ENCODE assay signal across 1 fruit fly cellular context in genomic region chrX:7651657-7652056, dm6.
TF ChIP-seq lines count a peak whose summit lies in the region.

No protein-coding gene starts in this region.

TF ChIP-seq in whole organism, embryonic, 481 proteins besides CTCF, POLR2A, EP300 and RAD21 (continued from another document and continues in another):
- TF ChIP-seq CG2202 (tag; optimal IDR thresholded peaks at IDR 0.05; lab: Kevin White, UChicago) (peak; percentile 18), Nf-YA (GFP tag; IDR thresholded peaks at IDR 0.05; lab: Robert Waterston, UW) (peak; percentile 52; the same call in 1 of the 2 replicates), emc (GFP tag; optimal IDR thresholded peaks at IDR 0.05; lab: Kevin White, UChicago) (no peak), Neu2 (GFP tag; optimal IDR thresholded peaks at IDR 0.05; lab: Kevin White, UChicago; ENCODE audit: borderline replicate concordance) (no peak), CG33557 (GFP tag; optimal IDR thresholded peaks at IDR 0.05; lab: Kevin White, UChicago) (peak; percentile 38), CG15601 (tag; optimal IDR thresholded peaks at IDR 0.05; lab: Kevin White, UChicago) (peak; percentile 32), Meics (GFP tag; optimal IDR thresholded peaks at IDR 0.05; lab: Kevin White, UChicago) (peak; percentile 66), mirr (GFP tag; optimal IDR thresholded peaks at IDR 0.05; lab: Kevin White, UChicago) (no peak), CG9932 (GFP tag; IDR thresholded peaks at IDR 0.05; lab: Robert Waterston, UW) (peak; percentile 72), CG31224 (GFP tag; IDR thresholded peaks at IDR 0.05; lab: Robert Waterston, UW) (peak; percentile 53; the same call in 1 of the 2 replicates), CG6791 (GFP tag; IDR thresholded peaks at IDR 0.05; lab: Robert Waterston, UW; ENCODE audit: partially characterized antibody) (no peak), CG4854 (GFP tag; optimal IDR thresholded peaks at IDR 0.05; lab: Kevin White, UChicago) (peak; percentile 3), Nf-YB (GFP tag; optimal IDR thresholded peaks at IDR 0.05; lab: Kevin White, UChicago) (peak; percentile 90), CG2889 (GFP tag; IDR thresholded peaks at IDR 0.05; lab: Robert Waterston, UW) (peak; percentile 65; the same call in 1 of the 3 replicates), CG9609 (GFP tag; optimal IDR thresholded peaks at IDR 0.05; lab: Kevin White, UChicago) (peak; percentile 61), pros (GFP tag; optimal IDR thresholded peaks at IDR 0.05; lab: Kevin White, UChicago) (no peak), CG32772 (GFP tag; IDR thresholded peaks at IDR 0.05; lab: Robert Waterston, UW) (peak; percentile 55; the same call in 1 of the 2 replicates), lola (GFP tag; optimal IDR thresholded peaks at IDR 0.05; lab: Kevin White, UChicago) (peak in 1 of 3 experiments; percentile 56), Fer2 (tag; optimal IDR thresholded peaks at IDR 0.05; lab: Kevin White, UChicago) (peak; percentile 15), cas (GFP tag; IDR thresholded peaks at IDR 0.05; lab: Robert Waterston, UW) (no peak), CG17612 (GFP tag; IDR thresholded peaks at IDR 0.05; lab: Robert Waterston, UW) (no peak), CG15073 (GFP tag; optimal IDR thresholded peaks at IDR 0.05; lab: Kevin White, UChicago) (no peak), pzg (GFP tag; optimal IDR thresholded peaks at IDR 0.05; lab: Kevin White, UChicago) (no peak), gt (GFP tag; IDR thresholded peaks at IDR 0.05; lab: Robert Waterston, UW) (no peak), ken (GFP tag; IDR thresholded peaks at IDR 0.05; lab: Robert Waterston, UW) (peak; percentile 71; the same call in 2 of the 3 replicates), CG11696 (GFP tag; IDR thresholded peaks at IDR 0.05; lab: Robert Waterston, UW) (peak; percentile 40; the same call in 1 of the 2 replicates), CG1647 (GFP tag; optimal IDR thresholded peaks at IDR 0.05; lab: Kevin White, UChicago) (no peak), CG8281 (tag; optimal IDR thresholded peaks at IDR 0.05; lab: Kevin White, UChicago) (no peak), BEAF-32 (GFP tag; optimal IDR thresholded peaks at IDR 0.05; lab: Kevin White, UChicago) (no peak), Dip3 (GFP tag; optimal IDR thresholded peaks at IDR 0.05; lab: Kevin White, UChicago) (peak; percentile 26), Atf3 (GFP tag; optimal IDR thresholded peaks at IDR 0.05; lab: Kevin White, UChicago) (no peak), Hsf (GFP tag; optimal IDR thresholded peaks at IDR 0.05; lab: Kevin White, UChicago) (peak; percentile 64), CG17385 (GFP tag; optimal IDR thresholded peaks at IDR 0.05; lab: Kevin White, UChicago) (peak; percentile 37), zen2 (GFP tag; IDR thresholded peaks at IDR 0.05; lab: Robert Waterston, UW; ENCODE audit: partially characterized antibody) (no peak), Jarid2 (GFP tag; optimal IDR thresholded peaks at IDR 0.05; lab: Kevin White, UChicago) (no peak), CG3163 (GFP tag; optimal IDR thresholded peaks at IDR 0.05; lab: Kevin White, UChicago) (peak; percentile 12), sc (optimal IDR thresholded peaks at IDR 0.05; lab: Kevin White, UChicago) (no peak), sc (GFP tag; optimal IDR thresholded peaks at IDR 0.05; lab: Kevin White, UChicago) (peak; percentile 34), usp (GFP tag; optimal IDR thresholded peaks at IDR 0.05; lab: Kevin White, UChicago) (no peak), vnd (GFP tag; IDR thresholded peaks at IDR 0.05; lab: Robert Waterston, UW; ENCODE audit: partially characterized antibody) (no peak), CG2875 (GFP tag; optimal IDR thresholded peaks at IDR 0.05; lab: Kevin White, UChicago) (peak; percentile 16), peb (GFP tag; IDR thresholded peaks at IDR 0.05; lab: Robert Waterston, UW) (0 out of 2 replicates have a peak, but pooled peaks have one; percentile 28), nau (GFP tag; optimal IDR thresholded peaks at IDR 0.05; lab: Kevin White, UChicago) (peak; percentile 52), CG1529 (GFP tag; optimal IDR thresholded peaks at IDR 0.05; lab: Kevin White, UChicago) (peak; percentile 31), Chrac-16 (GFP tag; optimal IDR thresholded peaks at IDR 0.05; lab: Kevin White, UChicago) (peak; percentile 47), sna (GFP tag; IDR thresholded peaks at IDR 0.05; lab: Robert Waterston, UW; ENCODE audit: partially characterized antibody) (no peak), CG17568 (GFP tag; optimal IDR thresholded peaks at IDR 0.05; lab: Kevin White, UChicago) (peak; percentile 22), CG4617 (GFP tag; optimal IDR thresholded peaks at IDR 0.05; lab: Kevin White, UChicago; ENCODE audit: borderline replicate concordance) (no peak), pan (optimal IDR thresholded peaks at IDR 0.05; lab: Kevin White, UChicago) (no peak), pan (GFP tag; optimal IDR thresholded peaks at IDR 0.05 in 1 of 2, IDR thresholded peaks at IDR 0.05 in 1 of 2) (peak in 1 of 2 experiments; percentile 74), Drgx (GFP tag; IDR thresholded peaks at IDR 0.05; lab: Robert Waterston, UW) (peak; percentile 71), wor (GFP tag; IDR thresholded peaks at IDR 0.05; lab: Robert Waterston, UW) (peak; percentile 63), Asciz (GFP tag; optimal IDR thresholded peaks at IDR 0.05; lab: Kevin White, UChicago) (peak; percentile 13), ash1 (GFP tag; optimal IDR thresholded peaks at IDR 0.05; lab: Kevin White, UChicago) (no peak), shn (GFP tag; optimal IDR thresholded peaks at IDR 0.05; lab: Kevin White, UChicago) (peak; percentile 44), CG13424 (tag; optimal IDR thresholded peaks at IDR 0.05; lab: Kevin White, UChicago) (peak; percentile 79), run (tag; optimal IDR thresholded peaks at IDR 0.05; lab: Kevin White, UChicago) (no peak), twi (tag; optimal IDR thresholded peaks at IDR 0.05; lab: Kevin White, UChicago) (peak; percentile 38), CG11560 (tag; IDR thresholded peaks at IDR 0.05; lab: Robert Waterston, UW) (peak; percentile 49; the same call in 1 of the 3 replicates), CG8359 (GFP tag; optimal IDR thresholded peaks at IDR 0.05; lab: Kevin White, UChicago; ENCODE audit: borderline replicate concordance) (no peak), CG12659 (GFP tag; optimal IDR thresholded peaks at IDR 0.05; lab: Kevin White, UChicago) (peak; percentile 56), Rx (GFP tag; IDR thresholded peaks at IDR 0.05; lab: Robert Waterston, UW) (peak; percentile 65), zfh1 (GFP tag; IDR thresholded peaks at IDR 0.05; lab: Robert Waterston, UW) (peak; percentile 79), sug (tag; optimal IDR thresholded peaks at IDR 0.05; lab: Kevin White, UChicago) (peak; percentile 33), CG17186 (GFP tag; optimal IDR thresholded peaks at IDR 0.05; lab: Kevin White, UChicago) (no peak), CG30020 (tag; optimal IDR thresholded peaks at IDR 0.05; lab: Kevin White, UChicago) (no peak), Dip2 (GFP tag; IDR thresholded peaks at IDR 0.05; lab: Robert Waterston, UW) (no peak), Deaf1 (tag; optimal IDR thresholded peaks at IDR 0.05; lab: Kevin White, UChicago) (peak; percentile 20), rib (GFP tag; IDR thresholded peaks at IDR 0.05; lab: Robert Waterston, UW) (peak; percentile 50; the same call in 1 of the 2 replicates), Dfd (GFP tag; optimal IDR thresholded peaks at IDR 0.05; lab: Kevin White, UChicago) (no peak), tgo (GFP tag; IDR thresholded peaks at IDR 0.05; lab: Robert Waterston, UW) (peak; percentile 63), Mad (GFP tag; optimal IDR thresholded peaks at IDR 0.05; lab: Kevin White, UChicago) (peak; percentile 37), mam (GFP tag; optimal IDR thresholded peaks at IDR 0.05; lab: Kevin White, UChicago) (peak; percentile 59), CG4424 (GFP tag; optimal IDR thresholded peaks at IDR 0.05; lab: Kevin White, UChicago) (peak; percentile 61), Dek (tag; optimal IDR thresholded peaks at IDR 0.05; lab: Kevin White, UChicago) (peak; percentile 46), Mes4 (GFP tag; optimal IDR thresholded peaks at IDR 0.05; lab: Kevin White, UChicago) (no peak), Usf (GFP tag; optimal IDR thresholded peaks at IDR 0.05; lab: Kevin White, UChicago) (no peak), sd (tag; optimal IDR thresholded peaks at IDR 0.05; lab: Kevin White, UChicago) (peak; percentile 4), psq (GFP tag; optimal IDR thresholded peaks at IDR 0.05; lab: Kevin White, UChicago) (no peak), NK7.1 (GFP tag; optimal IDR thresholded peaks at IDR 0.05; lab: Kevin White, UChicago) (peak; percentile 26), bigmax (GFP tag; optimal IDR thresholded peaks at IDR 0.05; lab: Kevin White, UChicago) (no peak), btn (GFP tag; optimal IDR thresholded peaks at IDR 0.05; lab: Kevin White, UChicago) (no peak), CG18599 (GFP tag; optimal IDR thresholded peaks at IDR 0.05; lab: Kevin White, UChicago) (peak; percentile 79), inv (GFP tag; IDR thresholded peaks at IDR 0.05; lab: Robert Waterston, UW; ENCODE audit: partially characterized antibody) (no peak), Vsx1 (GFP tag; optimal IDR thresholded peaks at IDR 0.05; lab: Kevin White, UChicago) (no peak), HmgZ (tag; optimal IDR thresholded peaks at IDR 0.05; lab: Kevin White, UChicago) (peak; percentile 63), ab (GFP tag; optimal IDR thresholded peaks at IDR 0.05; lab: Kevin White, UChicago) (no peak), fu2 (GFP tag; optimal IDR thresholded peaks at IDR 0.05; lab: Kevin White, UChicago) (peak; percentile 55), ara (GFP tag; IDR thresholded peaks at IDR 0.05; lab: Robert Waterston, UW) (peak; percentile 68; the same call in 1 of the 2 replicates), CG7987 (GFP tag; optimal IDR thresholded peaks at IDR 0.05; lab: Kevin White, UChicago) (no peak), sens-2 (GFP tag; IDR thresholded peaks at IDR 0.05; lab: Robert Waterston, UW) (no peak), CG30403 (GFP tag; optimal IDR thresholded peaks at IDR 0.05; lab: Kevin White, UChicago) (peak; percentile 72), CG16815 (GFP tag; optimal IDR thresholded peaks at IDR 0.05; lab: Kevin White, UChicago) (peak; percentile 35), CG4282 (GFP tag; optimal IDR thresholded peaks at IDR 0.05; lab: Kevin White, UChicago) (peak; percentile 20), CG8944 (GFP tag; optimal IDR thresholded peaks at IDR 0.05; lab: Kevin White, UChicago) (peak; percentile 76), trem (tag; optimal IDR thresholded peaks at IDR 0.05; lab: Kevin White, UChicago) (peak; percentile 22), CG6765 (GFP tag; optimal IDR thresholded peaks at IDR 0.05; lab: Kevin White, UChicago) (no peak), Taf1 (GFP tag; IDR thresholded peaks at IDR 0.05; lab: Robert Waterston, UW) (peak; percentile 60; the same call in 1 of the 2 replicates), CG32767 (GFP tag; IDR thresholded peaks at IDR 0.05; lab: Robert Waterston, UW) (peak; percentile 66), crc (GFP tag; optimal IDR thresholded peaks at IDR 0.05; lab: Kevin White, UChicago) (peak; percentile 24), CG10979 (tag; optimal IDR thresholded peaks at IDR 0.05; lab: Kevin White, UChicago) (peak; percentile 57), CG10543 (GFP tag; optimal IDR thresholded peaks at IDR 0.05; lab: Kevin White, UChicago) (peak; percentile 25), CG18476 (GFP tag; optimal IDR thresholded peaks at IDR 0.05; lab: Kevin White, UChicago) (peak; percentile 16), amos (GFP tag; IDR thresholded peaks at IDR 0.05; lab: Robert Waterston, UW; ENCODE audit: partially characterized antibody) (no peak), sima (GFP tag; optimal IDR thresholded peaks at IDR 0.05; lab: Kevin White, UChicago) (no peak), unc-4 (GFP tag; IDR thresholded peaks at IDR 0.05; lab: Robert Waterston, UW; ENCODE audit: partially characterized antibody) (no peak), eyg (GFP tag; optimal IDR thresholded peaks at IDR 0.05; lab: Kevin White, UChicago) (peak; percentile 30), ftz-f1 (GFP tag; optimal IDR thresholded peaks at IDR 0.05; lab: Kevin White, UChicago) (no peak), CG7839 (tag; optimal IDR thresholded peaks at IDR 0.05; lab: Kevin White, UChicago) (peak; percentile 71), lilli (GFP tag; optimal IDR thresholded peaks at IDR 0.05; lab: Kevin White, UChicago) (peak; percentile 59), CG8924 (tag; optimal IDR thresholded peaks at IDR 0.05; lab: Kevin White, UChicago) (peak; percentile 69), ac (GFP tag; optimal IDR thresholded peaks at IDR 0.05; lab: Kevin White, UChicago) (no peak), Gsc (GFP tag; IDR thresholded peaks at IDR 0.05; lab: Robert Waterston, UW) (peak; percentile 43; the same call in 1 of the 2 replicates), MBD-R2 (GFP tag; IDR thresholded peaks at IDR 0.05; lab: Robert Waterston, UW) (no peak; the same call in 1 of the 2 replicates), CG34224 (GFP tag; IDR thresholded peaks at IDR 0.05; lab: Robert Waterston, UW; ENCODE audit: partially characterized antibody) (no peak), slou (GFP tag; optimal IDR thresholded peaks at IDR 0.05; lab: Kevin White, UChicago) (no peak), D19A (tag; optimal IDR thresholded peaks at IDR 0.05; lab: Kevin White, UChicago) (peak; percentile 57), CG1832 (GFP tag; optimal IDR thresholded peaks at IDR 0.05; lab: Kevin White, UChicago) (peak; percentile 36), corto (GFP tag; optimal IDR thresholded peaks at IDR 0.05; lab: Kevin White, UChicago) (no peak), pnt (GFP tag; optimal IDR thresholded peaks at IDR 0.05; lab: Kevin White, UChicago) (peak; percentile 44), Dll (GFP tag; IDR thresholded peaks at IDR 0.05; lab: Robert Waterston, UW; ENCODE audit: partially characterized antibody) (no peak), pita (GFP tag; optimal IDR thresholded peaks at IDR 0.05; lab: Kevin White, UChicago) (no peak), CG16863 (GFP tag; optimal IDR thresholded peaks at IDR 0.05; lab: Kevin White, UChicago) (peak; percentile 56), pfk (GFP tag; optimal IDR thresholded peaks at IDR 0.05; lab: Kevin White, UChicago) (no peak), CG3726 (GFP tag; IDR thresholded peaks at IDR 0.05; lab: Robert Waterston, UW) (peak; percentile 70; the same call in 1 of the 3 replicates), jing (GFP tag; optimal IDR thresholded peaks at IDR 0.05; lab: Kevin White, UChicago) (no peak), Side (GFP tag; optimal IDR thresholded peaks at IDR 0.05; lab: Kevin White, UChicago) (no peak), CG33213 (GFP tag; optimal IDR thresholded peaks at IDR 0.05; lab: Kevin White, UChicago) (peak; percentile 11), br (optimal IDR thresholded peaks at IDR 0.05; lab: Kevin White, UChicago) (no peak), CG12155 (GFP tag; optimal IDR thresholded peaks at IDR 0.05; lab: Kevin White, UChicago) (peak; percentile 59)
